Fruit fly (Drosophila melanogaster) whole organism, adult: ENCODE data around the gene CG5890.

Experiments used
- CG12768 ChIP-seq: fragments of 200-800 bp; sonication (Bioruptor generic); optimal IDR thresholded peaks from 2 replicates; lab custom pipeline; 2017; ENCODE audit warnings: missing biosample characterization, missing genetic modification characterization, mild to moderate bottlenecking, moderate library complexity, missing genetic modification reagents
- CG1620 ChIP-seq: fragments of 200-800 bp; sonication (Bioruptor generic); optimal IDR thresholded peaks from 2 replicates; lab custom pipeline; 2016; ENCODE audit warnings: missing biosample characterization, missing genetic modification characterization
- CG5204 ChIP-seq: fragments of 200-800 bp; sonication (Bioruptor generic); optimal IDR thresholded peaks from 2 replicates; lab custom pipeline; 2016; ENCODE audit warnings: missing biosample characterization, missing genetic modification characterization
- Crg-1 ChIP-seq: fragments of 200-800 bp; sonication (Bioruptor generic); optimal IDR thresholded peaks from 2 replicates; lab custom pipeline; 2016; ENCODE audit warnings: missing biosample characterization, missing genetic modification characterization
- kay ChIP-seq: fragments of 200-800 bp; sonication (Bioruptor generic); peaks from one replicate; lab custom pipeline; 2016; ENCODE audit warnings: missing biosample characterization, missing genetic modification characterization, borderline replicate concordance
- ovo ChIP-seq: fragments of 200-800 bp; sonication (Bioruptor generic); optimal IDR thresholded peaks from 2 replicates; lab custom pipeline; 2016; ENCODE audit warnings: missing biosample characterization, missing genetic modification characterization
- toe ChIP-seq: fragments of 200-800 bp; sonication (Bioruptor generic); optimal IDR thresholded peaks from 2 replicates; lab custom pipeline; 2016; ENCODE audit warnings: missing biosample characterization, missing genetic modification characterization

DNA sequence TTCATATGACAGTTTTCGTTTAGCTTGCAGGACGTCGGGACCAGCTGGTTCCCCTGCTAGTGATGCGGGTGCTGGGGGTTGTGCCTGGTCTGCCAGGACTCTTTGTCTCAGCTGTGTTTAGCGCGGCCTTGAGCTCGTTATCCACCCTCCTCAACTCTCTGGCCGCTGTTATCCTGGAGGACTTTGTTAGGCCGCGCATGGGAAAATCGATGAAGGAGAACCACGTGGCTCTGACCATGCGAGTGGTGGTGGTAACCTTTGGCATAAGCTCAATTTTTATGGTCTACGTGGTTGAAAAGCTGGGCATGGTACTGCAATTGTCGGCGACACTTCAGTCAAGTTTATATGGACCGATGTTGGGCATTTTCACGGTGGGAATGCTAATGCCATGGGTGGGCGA, 64.0 kb downstream of the CG5890 start:
- TF ChIP-seq toe (GFP tag; lab: Kevin White, UChicago) (no peak), Crg-1 (GFP tag; lab: Kevin White, UChicago) (no peak), ovo (GFP tag; lab: Kevin White, UChicago) (no peak), CG5204 (GFP tag; lab: Kevin White, UChicago) (no peak), CG12768 (GFP tag; lab: Kevin White, UChicago) (no peak), CG1620 (no peak), kay (GFP tag; lab: Kevin White, UChicago) (no peak)
